Fruit fly (Drosophila melanogaster): ENCODE measurements around the gene Arp8.

The Arp8 gene

DNA sequence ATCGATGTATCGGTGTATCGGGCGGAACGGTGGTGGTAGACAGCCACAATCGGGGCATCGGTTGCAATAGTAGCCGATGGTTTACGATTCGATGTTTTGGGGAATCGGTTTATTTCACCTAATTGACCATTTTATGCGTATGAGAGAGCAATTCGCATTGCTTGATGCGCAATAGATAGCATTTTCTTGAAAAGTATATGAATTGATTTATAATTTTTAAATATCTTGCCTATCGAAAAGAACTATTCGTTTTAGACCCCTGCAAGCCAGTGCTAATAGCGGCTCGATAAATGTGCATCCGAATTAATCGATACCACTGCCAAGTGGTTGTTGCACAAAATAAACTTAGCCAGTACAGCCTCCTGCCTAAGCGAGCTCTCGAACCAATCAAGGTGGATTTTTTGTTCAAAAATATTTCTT is 26.6 kb upstream of the Arp8 start, which contains the start of gene mnb:
Gene mnb (minus strand): TSS at position 15 of the 420 bp plus-strand sequence.
- TF ChIP-seq Eip93F (GFP tag; optimal IDR thresholded peaks at IDR 0.05) (no peak), fd59A (GFP tag; optimal IDR thresholded peaks at IDR 0.05) (no peak), Ets96B (tag; optimal IDR thresholded peaks at IDR 0.05) (no peak), svp (GFP tag) (peak; percentile 73), acj6 (GFP tag; optimal IDR thresholded peaks at IDR 0.05) (peak; percentile 4), CG31627 (GFP tag; optimal IDR thresholded peaks at IDR 0.05) (peak; percentile 7), esn (GFP tag; optimal IDR thresholded peaks at IDR 0.05) (peak; percentile 32), CG6163 (GFP tag; IDR thresholded peaks at IDR 0.05) (no peak), achi (GFP tag; optimal IDR thresholded peaks at IDR 0.05) (no peak)

dm6 chrX:17886449-17887207 is 26.0 kb upstream of the Arp8 start:
- TF ChIP-seq CG4318 (GFP tag; optimal IDR thresholded peaks at IDR 0.05) (no peak), CG34406 (GFP tag; optimal IDR thresholded peaks at IDR 0.05) (peak; percentile 18), svp (GFP tag) (no peak), salr (GFP tag; optimal IDR thresholded peaks at IDR 0.05) (peak in 1 of 2 experiments; percentile 85), CG10631 (GFP tag; optimal IDR thresholded peaks at IDR 0.05) (peak; percentile 16), spab (GFP tag; optimal IDR thresholded peaks at IDR 0.05) (peak; percentile 75), CG8119 (GFP tag; IDR thresholded peaks at IDR 0.05) (peak; percentile 87), CG11294 (GFP tag; IDR thresholded peaks at IDR 0.05) (no peak), dsx (GFP tag; optimal IDR thresholded peaks at IDR 0.05; ENCODE audit: poor library complexity, severe bottlenecking) (peak; percentile 64), CG11762 (GFP tag; optimal IDR thresholded peaks at IDR 0.05; ENCODE audit: insufficient read depth) (no peak), fkh (GFP tag; optimal IDR thresholded peaks at IDR 0.05) (no peak), Met (GFP tag; optimal IDR thresholded peaks at IDR 0.05) (peak; percentile 36), acj6 (GFP tag; optimal IDR thresholded peaks at IDR 0.05) (no peak), Hr38 (GFP tag; optimal IDR thresholded peaks at IDR 0.05) (no peak), CG6808 (GFP tag; optimal IDR thresholded peaks at IDR 0.05) (peak; percentile 89), Eip78C (GFP tag) (peak; percentile 80), topi (GFP tag; optimal IDR thresholded peaks at IDR 0.05) (peak; percentile 2), CG32006 (GFP tag; optimal IDR thresholded peaks at IDR 0.05) (peak; percentile 70), CG15336 (GFP tag; IDR thresholded peaks at IDR 0.05) (peak; percentile 65), CG6276 (GFP tag; optimal IDR thresholded peaks at IDR 0.05) (peak; percentile 88), Sox14 (GFP tag; optimal IDR thresholded peaks at IDR 0.05) (peak; percentile 30), OdsH (GFP tag; optimal IDR thresholded peaks at IDR 0.05) (no peak), Lpt (GFP tag; optimal IDR thresholded peaks at IDR 0.05) (peak; percentile 73), Eip75B (GFP tag; optimal IDR thresholded peaks at IDR 0.05) (peak; percentile 41), dac (GFP tag; optimal IDR thresholded peaks at IDR 0.05) (peak; percentile 56), CG11902 (GFP tag; optimal IDR thresholded peaks at IDR 0.05) (no peak), CG8319 (GFP tag; optimal IDR thresholded peaks at IDR 0.05) (no peak), CG6854 (GFP tag; optimal IDR thresholded peaks at IDR 0.05) (peak; percentile 68), net (GFP tag; optimal IDR thresholded peaks at IDR 0.05) (peak; percentile 69), Hr39 (GFP tag; optimal IDR thresholded peaks at IDR 0.05) (no peak), CG3919 (GFP tag; optimal IDR thresholded peaks at IDR 0.05) (peak; percentile 15), vri (GFP tag; optimal IDR thresholded peaks at IDR 0.05) (peak; percentile 20), CG6792 (GFP tag; optimal IDR thresholded peaks at IDR 0.05) (no peak), lz (GFP tag; optimal IDR thresholded peaks at IDR 0.05) (no peak), CG16779 (tag; optimal IDR thresholded peaks at IDR 0.05) (peak; percentile 75), esn (GFP tag; optimal IDR thresholded peaks at IDR 0.05) (no peak), Blimp-1 (GFP tag; optimal IDR thresholded peaks at IDR 0.05) (no peak), CG8632 (GFP tag; optimal IDR thresholded peaks at IDR 0.05) (peak; percentile 43), pdm3 (GFP tag; optimal IDR thresholded peaks at IDR 0.05) (peak; percentile 17), CG6163 (GFP tag; IDR thresholded peaks at IDR 0.05) (peak; percentile 66), CG3032 (tag; optimal IDR thresholded peaks at IDR 0.05) (peak; percentile 68), Smox (GFP tag; optimal IDR thresholded peaks at IDR 0.05) (no peak), Ets96B (tag; optimal IDR thresholded peaks at IDR 0.05) (peak; percentile 72), CG9139 (GFP tag; optimal IDR thresholded peaks at IDR 0.05) (peak; percentile 77)

All from whole organism, prepupa.